Worm (Caenorhabditis elegans) whole organism, young adult: ENCODE results near the gene R13H4.6.
A peak's percentile ranks its signal among the peaks of the same experiment; 100 is the strongest.

Experiments used
- B0336.3 ChIP-seq: fragments of 200-800 bp; sonication (Bioruptor generic); IDR thresholded peaks from 2 replicates; pipeline ENCODE4 v1.3.6; 2022; ENCODE audit warnings: missing genetic modification characterization, missing compliant biosample characterization
- C17E4.6 ChIP-seq: fragments of 200-800 bp; sonication (Bioruptor generic); IDR thresholded peaks from 2 replicates; pipeline ENCODE4 v1.3.6; 2022; ENCODE audit warnings: missing genetic modification reagents, missing genetic modification characterization, missing compliant biosample characterization
- D2030.7 ChIP-seq: fragments of 200-800 bp; sonication (Bioruptor generic); IDR thresholded peaks from 2 replicates; pipeline ENCODE4 v1.3.6; 2022; ENCODE audit warnings: missing genetic modification reagents, missing genetic modification characterization, missing compliant biosample characterization
- F10E7.11 ChIP-seq: sonication (generic microtip); optimal IDR thresholded peaks from 2 replicates; lab custom pipeline; 2017; ENCODE audit warnings: mild to moderate bottlenecking, missing genetic modification characterization, moderate library complexity, missing compliant biosample characterization
- F33H1.4 ChIP-seq: fragments of 200-800 bp; sonication (Bioruptor generic); IDR thresholded peaks from 2 replicates; pipeline ENCODE4 v1.3.6; 2022; ENCODE audit warnings: missing genetic modification reagents, missing genetic modification characterization, missing compliant biosample characterization
- F52B5.7 ChIP-seq: sonication (generic microtip); optimal IDR thresholded peaks from 2 replicates; lab custom pipeline; 2016; ENCODE audit warnings: mild to moderate bottlenecking, missing genetic modification characterization, missing compliant biosample characterization
- F55B11.4 ChIP-seq: sonication (generic microtip); optimal IDR thresholded peaks from 2 replicates; lab custom pipeline; 2016; ENCODE audit warnings: missing compliant biosample characterization, missing genetic modification characterization, borderline replicate concordance; ENCODE audit not compliant: insufficient read depth
- K12H6.12 ChIP-seq: fragments of 200-800 bp; sonication (Bioruptor generic); optimal IDR thresholded peaks from 2 replicates; lab custom pipeline; 2018; ENCODE audit warnings: mild to moderate bottlenecking, missing genetic modification characterization, missing compliant biosample characterization
- Y53G8AR.9 ChIP-seq: fragments of 200-800 bp; sonication (Bioruptor generic); conservative IDR thresholded peaks from 2 replicates; pipeline ENCODE4 v1.3.6; 2022; ENCODE audit warnings: missing genetic modification reagents, missing genetic modification characterization, missing compliant biosample characterization
- akir-1 ChIP-seq: fragments of 200-800 bp; sonication (Bioruptor generic); optimal IDR thresholded peaks from 2 replicates; lab custom pipeline; 2018; ENCODE audit warnings: mild to moderate bottlenecking, missing genetic modification characterization, moderate library complexity, missing compliant biosample characterization
- aptf-2 ChIP-seq: fragments of 200-800 bp; sonication (Bioruptor generic); conservative IDR thresholded peaks from 2 replicates; pipeline ENCODE4 v1.3.6; 2022; ENCODE audit warnings: missing genetic modification reagents, missing genetic modification characterization, missing compliant biosample characterization
- attf-6 ChIP-seq: fragments of 200-800 bp; sonication (Bioruptor generic); IDR thresholded peaks from 2 replicates; pipeline ENCODE4 v1.3.6; 2022; ENCODE audit warnings: missing genetic modification reagents, missing genetic modification characterization, missing compliant biosample characterization
- bed-2 ChIP-seq: fragments of 200-800 bp; sonication (Bioruptor generic); IDR thresholded peaks from 2 replicates; pipeline ENCODE4 v1.3.6; 2022; ENCODE audit warnings: missing genetic modification reagents, missing genetic modification characterization, missing compliant biosample characterization
- ccch-3 ChIP-seq: fragments of 200-800 bp; sonication (Bioruptor generic); optimal IDR thresholded peaks from 2 replicates; lab custom pipeline; 2018; ENCODE audit warnings: mild to moderate bottlenecking, missing genetic modification characterization, missing compliant biosample characterization
- chd-7 ChIP-seq: sonication (generic microtip); optimal IDR thresholded peaks from 2 replicates; lab custom pipeline; 2016; ENCODE audit warnings: mild to moderate bottlenecking, missing genetic modification characterization, moderate library complexity, missing compliant biosample characterization
- dpff-1 ChIP-seq: sonication (generic microtip); optimal IDR thresholded peaks from 2 replicates; lab custom pipeline; 2017; ENCODE audit warnings: mild to moderate bottlenecking, missing genetic modification characterization, missing compliant biosample characterization
- efl-1 ChIP-seq: fragments of 150-350 bp; optimal IDR thresholded peaks from 2 replicates; lab custom pipeline; 2014; ENCODE audit warnings: missing biosample characterization, missing genetic modification reagents, missing genetic modification characterization
- egrh-3 ChIP-seq: fragments of 200-800 bp; sonication (Bioruptor generic); IDR thresholded peaks from 2 replicates; pipeline ENCODE4 v1.3.6; 2022; ENCODE audit warnings: missing genetic modification reagents, missing genetic modification characterization, missing compliant biosample characterization
- ets-4 ChIP-seq: fragments of 200-800 bp; sonication (Bioruptor generic); optimal IDR thresholded peaks from 2 replicates; lab custom pipeline; 2018; ENCODE audit warnings: mild to moderate bottlenecking, missing genetic modification characterization, missing compliant biosample characterization
- him-1 ChIP-seq: sonication (generic microtip); optimal IDR thresholded peaks from 2 replicates; lab custom pipeline; 2016; ENCODE audit warnings: missing genotype, missing genetic modification reagents, missing genetic modification characterization, missing compliant biosample characterization
- hlh-12 ChIP-seq: sonication (generic microtip); optimal IDR thresholded peaks from 2 replicates; lab custom pipeline; 2016; ENCODE audit warnings: missing genetic modification characterization, missing compliant biosample characterization
- hlh-26 ChIP-seq: fragments of 200-800 bp; sonication (Bioruptor generic); conservative IDR thresholded peaks from 2 replicates; pipeline ENCODE4 v1.3.6; 2022; ENCODE audit warnings: missing genetic modification reagents, missing genetic modification characterization, missing compliant biosample characterization
- hmg-1.2 ChIP-seq: fragments of 200-800 bp; sonication (Bioruptor generic); IDR thresholded peaks from 2 replicates; pipeline ENCODE4 v1.3.6; 2022; ENCODE audit warnings: missing genetic modification reagents, missing genetic modification characterization, missing compliant biosample characterization
- hrde-1 ChIP-seq: sonication (generic microtip); optimal IDR thresholded peaks from 2 replicates; lab custom pipeline; 2016; ENCODE audit warnings: missing genetic modification characterization, mild to moderate bottlenecking, missing compliant biosample characterization, moderate library complexity, missing genotype, missing genetic modification reagents, borderline replicate concordance
- lag-1 ChIP-seq: fragments of 200-800 bp; sonication (Bioruptor generic); IDR thresholded peaks from 2 replicates; pipeline ENCODE4 v1.3.6; 2022; ENCODE audit warnings: missing genetic modification reagents, missing genetic modification characterization, missing compliant biosample characterization
- let-526 ChIP-seq: fragments of 200-800 bp; sonication (Bioruptor generic); IDR thresholded peaks from 2 replicates; pipeline ENCODE4 v1.3.6; 2022; ENCODE audit warnings: missing genetic modification reagents, missing genetic modification characterization, missing compliant biosample characterization
- lin-26 ChIP-seq: fragments of 200-800 bp; sonication (Bioruptor generic); IDR thresholded peaks from 2 replicates; pipeline ENCODE4 v1.3.6; 2022; ENCODE audit warnings: missing genetic modification reagents, missing genetic modification characterization, missing compliant biosample characterization
- lin-40 ChIP-seq: sonication (generic microtip); optimal IDR thresholded peaks from 2 replicates; lab custom pipeline; 2016; ENCODE audit warnings: missing genetic modification characterization, mild to moderate bottlenecking, missing compliant biosample characterization, missing genotype, missing genetic modification reagents
- lir-1 ChIP-seq: fragments of 200-800 bp; sonication (Bioruptor generic); conservative IDR thresholded peaks from 2 replicates; pipeline ENCODE4 v1.3.6; 2022; ENCODE audit warnings: missing genetic modification reagents, missing genetic modification characterization, missing compliant biosample characterization
- madf-10 ChIP-seq: sonication (generic microtip); optimal IDR thresholded peaks from 2 replicates; lab custom pipeline; 2016; ENCODE audit warnings: mild to moderate bottlenecking, missing genetic modification characterization, missing compliant biosample characterization
- madf-6 ChIP-seq: fragments of 200-800 bp; sonication (Bioruptor generic); IDR thresholded peaks from 2 replicates; pipeline ENCODE4 v1.3.6; 2022; ENCODE audit warnings: missing genetic modification reagents, missing genetic modification characterization, missing compliant biosample characterization
- mes-4 ChIP-seq: sonication (generic microtip); optimal IDR thresholded peaks from 2 replicates; lab custom pipeline; 2016; ENCODE audit warnings: missing genotype, missing genetic modification characterization, missing compliant biosample characterization
- nfyb-1 ChIP-seq: fragments of 200-800 bp; sonication (Bioruptor generic); IDR thresholded peaks from 2 replicates; pipeline ENCODE4 v1.3.6; 2022; ENCODE audit warnings: missing genetic modification reagents, missing genetic modification characterization, missing compliant biosample characterization
- nhr-90 ChIP-seq: sonication (generic microtip); optimal IDR thresholded peaks from 2 replicates; lab custom pipeline; 2016; ENCODE audit warnings: missing genotype, mild to moderate bottlenecking, missing genetic modification characterization, missing compliant biosample characterization
- rcor-1 ChIP-seq: fragments of 200-800 bp; sonication (Bioruptor generic); IDR thresholded peaks from 2 replicates; pipeline ENCODE4 v1.3.6; 2022; ENCODE audit warnings: missing genetic modification reagents, missing genetic modification characterization, missing compliant biosample characterization
- rec-8 ChIP-seq, 2 experiments: sonication (generic microtip); optimal IDR thresholded peaks; 2 replicates each; lab custom pipeline; 2016; ENCODE audit warnings: mild to moderate bottlenecking in 2 of 2, missing genetic modification characterization in 2 of 2, missing genetic modification reagents in 2 of 2, missing genotype in 2 of 2, missing biosample characterization in 1 of 2, missing compliant biosample characterization in 1 of 2, moderate library complexity in 1 of 2
- sea-2 ChIP-seq: fragments of 200-800 bp; sonication (Bioruptor generic); IDR thresholded peaks from 2 replicates; pipeline ENCODE4 v1.3.6; 2022; ENCODE audit warnings: missing genetic modification characterization, missing compliant biosample characterization
- snpc-1.1 ChIP-seq: sonication (generic microtip); optimal IDR thresholded peaks from 2 replicates; lab custom pipeline; 2017; ENCODE audit warnings: missing genetic modification characterization, mild to moderate bottlenecking, missing compliant biosample characterization, antibody characterized with exemption, moderate library complexity, missing genotype, missing genetic modification reagents; ENCODE audit not compliant: insufficient read depth
- sptf-2 ChIP-seq: fragments of 200-800 bp; sonication (Bioruptor generic); optimal IDR thresholded peaks from 2 replicates; lab custom pipeline; 2018; ENCODE audit warnings: mild to moderate bottlenecking, missing genetic modification characterization, missing compliant biosample characterization
- tbp1 ChIP-seq: fragments of 200-800 bp; sonication (Bioruptor generic); optimal IDR thresholded peaks from 2 replicates; lab custom pipeline; 2018; ENCODE audit warnings: mild to moderate bottlenecking, missing genetic modification characterization, missing compliant biosample characterization
- tbx-9 ChIP-seq: sonication (generic microtip); optimal IDR thresholded peaks from 2 replicates; lab custom pipeline; 2016; ENCODE audit warnings: borderline replicate concordance, missing genetic modification characterization, inconsistent platforms, missing compliant biosample characterization
- tlf-1 ChIP-seq: fragments of 200-800 bp; sonication (Bioruptor generic); optimal IDR thresholded peaks from 2 replicates; lab custom pipeline; 2018; ENCODE audit warnings: mild to moderate bottlenecking, missing genetic modification characterization, missing compliant biosample characterization
- unc-130 ChIP-seq: sonication (generic microtip); optimal IDR thresholded peaks from 2 replicates; lab custom pipeline; 2016; ENCODE audit warnings: missing genetic modification reagents, missing genetic modification characterization, missing compliant biosample characterization
- xnd-1 ChIP-seq: sonication (generic microtip); optimal IDR thresholded peaks from 2 replicates; lab custom pipeline; 2016; ENCODE audit warnings: missing genotype, missing genetic modification reagents, missing genetic modification characterization, missing compliant biosample characterization
- zfh-2 ChIP-seq: fragments of 200-800 bp; sonication (Bioruptor generic); conservative IDR thresholded peaks from 2 replicates; pipeline ENCODE4 v1.3.6; 2022; ENCODE audit warnings: missing genetic modification reagents, missing genetic modification characterization, missing compliant biosample characterization
- zim-3 ChIP-seq: sonication (generic microtip); optimal IDR thresholded peaks from 2 replicates; lab custom pipeline; 2017; ENCODE audit warnings: mild to moderate bottlenecking, missing genetic modification characterization, moderate library complexity, missing compliant biosample characterization
- ztf-26 ChIP-seq: sonication (generic microtip); optimal IDR thresholded peaks from 2 replicates; lab custom pipeline; 2017; ENCODE audit warnings: missing genetic modification characterization, missing compliant biosample characterization
- ztf-28 ChIP-seq: fragments of 200-800 bp; sonication (Bioruptor generic); IDR thresholded peaks from 2 replicates; pipeline ENCODE4 v1.3.6; 2022; ENCODE audit warnings: missing genetic modification reagents, missing genetic modification characterization, missing compliant biosample characterization
- ztf-6 ChIP-seq: fragments of 200-800 bp; sonication (Bioruptor generic); IDR thresholded peaks from 2 replicates; pipeline ENCODE4 v1.3.6; 2022; ENCODE audit warnings: missing genetic modification reagents, missing genetic modification characterization, missing compliant biosample characterization

Gene R13H4.6

DNA sequence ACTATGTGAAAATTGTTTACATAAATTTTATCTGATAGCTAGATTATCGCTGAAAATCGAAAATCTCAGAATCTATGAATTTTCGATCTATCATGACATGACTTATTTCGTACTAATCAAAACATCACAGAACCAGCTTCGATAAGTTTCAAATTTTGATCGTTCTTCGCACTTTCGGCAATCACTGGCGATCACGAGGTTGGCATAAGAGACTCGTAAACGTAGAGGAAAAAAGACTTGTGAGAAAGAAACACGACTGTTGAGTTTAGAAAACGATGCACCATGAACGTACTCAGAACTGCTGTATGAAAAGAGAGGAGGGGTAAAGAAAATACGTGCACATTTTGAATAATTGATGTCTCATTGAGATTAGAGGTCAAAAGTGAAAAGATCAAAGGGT, 38.9 kb upstream of the R13H4.6 start:
- no peak; the same call in 1 of the 2 replicates for TF ChIP-seq madf-6
- TF ChIP-seq tbp1 = peak; percentile 57
- TF ChIP-seq K12H6.12 (tag; lab: Kevin White, UChicago) = no peak
- no peak for TF ChIP-seq hrde-1
- TF ChIP-seq F10E7.11 = no peak
- no peak for TF ChIP-seq ztf-6 (GFP tag; lab: Robert Waterston, UW)
- TF ChIP-seq let-526 = peak; percentile 72; the same call in 1 of the 2 replicates
- no peak for TF ChIP-seq aptf-2 (GFP tag; lab: Robert Waterston, UW)
- no peak for TF ChIP-seq hlh-12 (tag; lab: Kevin White, UChicago)
- TF ChIP-seq lin-40 = peak; percentile 57
- no peak for TF ChIP-seq tbx-9 (tag; lab: Kevin White, UChicago)
- no peak; the same call in 1 of the 2 replicates for TF ChIP-seq lir-1
- 0 out of 2 replicates have a peak, but pooled peaks have one; percentile 39 for TF ChIP-seq Y53G8AR.9 (GFP tag; lab: Robert Waterston, UW)
- TF ChIP-seq attf-6 (GFP tag; lab: Robert Waterston, UW) = no peak
- TF ChIP-seq ets-4 = peak; percentile 28
- no peak for TF ChIP-seq xnd-1 (tag; lab: Kevin White, UChicago)
- TF ChIP-seq rcor-1 (GFP tag; lab: Robert Waterston, UW) = 0 out of 2 replicates have a peak, but pooled peaks have one; percentile 18
- no peak for TF ChIP-seq egrh-3 (GFP tag; lab: Robert Waterston, UW)
- TF ChIP-seq ccch-3 (GFP tag; lab: Kevin White, UChicago) = no peak
- no peak for TF ChIP-seq ztf-28 (GFP tag; lab: Robert Waterston, UW)
- TF ChIP-seq F55B11.4 = no peak
- TF ChIP-seq rec-8 (tag; optimal IDR thresholded peaks at IDR 0.05; lab: Kevin White, UChicago) = no peak
- no peak for TF ChIP-seq unc-130 (GFP tag; lab: Kevin White, UChicago)
- no peak for TF ChIP-seq C17E4.6 (GFP tag; lab: Robert Waterston, UW)
- no peak for TF ChIP-seq bed-2 (GFP tag; lab: Robert Waterston, UW)
- TF ChIP-seq madf-10 (tag; lab: Kevin White, UChicago) = peak; percentile 45
- no peak for TF ChIP-seq zim-3
- no peak for TF ChIP-seq him-1 (tag; lab: Kevin White, UChicago)
- 0 out of 2 replicates have a peak, but pooled peaks have one; percentile 17 for TF ChIP-seq lin-26
- TF ChIP-seq nhr-90 (tag; lab: Kevin White, UChicago) = peak; percentile 14
- no peak for TF ChIP-seq lag-1 (GFP tag; lab: Robert Waterston, UW)
- peak; percentile 65 for TF ChIP-seq tlf-1 (GFP tag; lab: Kevin White, UChicago)
- TF ChIP-seq B0336.3 = peak; percentile 50; the same call in 1 of the 2 replicates
- peak; percentile 46 for TF ChIP-seq F52B5.7 (tag; lab: Kevin White, UChicago)
- no peak for TF ChIP-seq zfh-2
- TF ChIP-seq hmg-1.2 (GFP tag; lab: Robert Waterston, UW) = no peak
- TF ChIP-seq D2030.7 (GFP tag; lab: Robert Waterston, UW) = no peak
- peak; percentile 59 for TF ChIP-seq chd-7 (tag; lab: Kevin White, UChicago)
- no peak for TF ChIP-seq F33H1.4 (GFP tag; lab: Robert Waterston, UW)
- no peak for TF ChIP-seq efl-1 (GFP tag; lab: Kevin White, UChicago)
- TF ChIP-seq hlh-26 (GFP tag; lab: Robert Waterston, UW) = no peak
- TF ChIP-seq dpff-1 = no peak
- TF ChIP-seq nfyb-1 (GFP tag; lab: Robert Waterston, UW) = peak; percentile 71
- TF ChIP-seq sea-2 = no peak
- TF ChIP-seq snpc-1.1 (tag; lab: Kevin White, UChicago) = no peak
- TF ChIP-seq akir-1 = no peak
- TF ChIP-seq ztf-26 (tag; lab: Kevin White, UChicago) = peak; percentile 38
- no peak for TF ChIP-seq sptf-2 (GFP tag; lab: Kevin White, UChicago)
- TF ChIP-seq mes-4 = no peak
